Worm (Caenorhabditis elegans) whole organism, L4 larva: Measurements from ENCODE around the gene Y51B9A.9.

Experiments
- F10B5.3 ChIP-seq: sonication (generic microtip); optimal IDR thresholded peaks from 2 replicates; lab custom pipeline; 2016; ENCODE audit warnings: mild to moderate bottlenecking, missing genetic modification characterization, missing compliant biosample characterization
- F49E8.2 ChIP-seq: sonication (generic microtip); optimal IDR thresholded peaks from 2 replicates; lab custom pipeline; 2016; ENCODE audit warnings: missing compliant biosample characterization, mild to moderate bottlenecking, missing genetic modification characterization, borderline replicate concordance
- R02D3.7 ChIP-seq: fragments of 150-350 bp; sonication (generic microtip); optimal IDR thresholded peaks from 3 replicates; lab custom pipeline; 2014; ENCODE audit warnings: missing biosample characterization, missing genetic modification characterization
- Y48G9A.11 ChIP-seq: fragments of 200-800 bp; sonication (Bioruptor generic); IDR thresholded peaks from 2 replicates; pipeline ENCODE4 v1.3.6; 2022; ENCODE audit warnings: missing genetic modification reagents, missing genetic modification characterization, missing compliant biosample characterization
- ZK337.2 ChIP-seq: fragments of 200-800 bp; sonication (Bioruptor generic); IDR thresholded peaks from 2 replicates; pipeline ENCODE4 v1.3.6; 2022; ENCODE audit warnings: missing genetic modification reagents, missing genetic modification characterization, missing compliant biosample characterization
- ama-1 ChIP-seq: fragments of 150-350 bp; optimal IDR thresholded peaks from 2 replicates; lab custom pipeline; 2014; ENCODE audit warnings: inconsistent platforms, mixed read lengths
- ceh-28 ChIP-seq: fragments of 150-350 bp; optimal IDR thresholded peaks from 2 replicates; lab custom pipeline; 2014; ENCODE audit warnings: missing biosample characterization, missing genetic modification reagents, missing genetic modification characterization
- ceh-32 ChIP-seq: sonication (generic microtip); optimal IDR thresholded peaks from 2 replicates; lab custom pipeline; 2016; ENCODE audit warnings: mild to moderate bottlenecking, missing genetic modification characterization, missing compliant biosample characterization; ENCODE audit not compliant: poor library complexity
- ceh-44 ChIP-seq: fragments of 200-800 bp; sonication (Bioruptor generic); IDR thresholded peaks from 2 replicates; pipeline ENCODE4 v1.3.6; 2022; ENCODE audit warnings: missing genetic modification reagents, missing genetic modification characterization, missing compliant biosample characterization
- ceh-62 ChIP-seq: sonication (generic microtip); optimal IDR thresholded peaks from 2 replicates; lab custom pipeline; 2017; ENCODE audit warnings: missing biosample characterization, missing genetic modification characterization
- ceh-82 ChIP-seq: sonication (generic microtip); optimal IDR thresholded peaks from 2 replicates; lab custom pipeline; 2017; ENCODE audit warnings: missing biosample characterization, missing genetic modification characterization
- ctbp-1 ChIP-seq: fragments of 200-800 bp; sonication (Bioruptor generic); IDR thresholded peaks from 2 replicates; pipeline ENCODE4 v1.3.6; 2022; ENCODE audit warnings: missing genetic modification reagents, missing genetic modification characterization, missing compliant biosample characterization
- daf-12 ChIP-seq: fragments of 150-350 bp; optimal IDR thresholded peaks from 2 replicates; lab custom pipeline; 2014; ENCODE audit warnings: missing biosample characterization, missing genetic modification reagents, missing genetic modification characterization
- daf-16 ChIP-seq, 3 experiments: sonication (generic microtip); optimal IDR thresholded peaks; 2 replicates each; lab custom pipeline; 2016 to 2017; ENCODE audit warnings: missing genetic modification characterization in 3 of 3, missing genetic modification reagents in 3 of 3, mild to moderate bottlenecking in 2 of 3, missing compliant biosample characterization in 2 of 3, missing biosample characterization in 1 of 3, moderate library complexity in 1 of 3
- daf-8 ChIP-seq: fragments of 200-800 bp; sonication (Bioruptor generic); IDR thresholded peaks from 2 replicates; pipeline ENCODE4 v1.3.6; 2022; ENCODE audit warnings: missing genetic modification characterization, missing compliant biosample characterization
- dmd-6 ChIP-seq: fragments of 200-800 bp; sonication (Bioruptor generic); IDR thresholded peaks from 2 replicates; pipeline ENCODE4 v1.3.6; 2022; ENCODE audit warnings: missing genetic modification reagents, missing genetic modification characterization, missing compliant biosample characterization
- duxl-1 ChIP-seq: sonication (generic microtip); optimal IDR thresholded peaks from 2 replicates; lab custom pipeline; 2016; ENCODE audit warnings: mild to moderate bottlenecking, missing genetic modification characterization, moderate library complexity, missing compliant biosample characterization; ENCODE audit not compliant: poor library complexity
- egl-27 ChIP-seq: sonication (generic microtip); optimal IDR thresholded peaks from 3 replicates; lab custom pipeline; 2017; ENCODE audit warnings: missing biosample characterization, missing genetic modification reagents, missing genetic modification characterization
- fkh-10 ChIP-seq: fragments of 150-350 bp; optimal IDR thresholded peaks from 2 replicates; lab custom pipeline; 2014; ENCODE audit warnings: missing biosample characterization, missing genetic modification reagents, missing genetic modification characterization
- fos-1 ChIP-seq: fragments of 150-350 bp; optimal IDR thresholded peaks from 2 replicates; lab custom pipeline; 2014; ENCODE audit warnings: missing biosample characterization, missing genetic modification characterization
- hif-1 ChIP-seq, 2 experiments: sonication (generic microtip); optimal IDR thresholded peaks; 2 replicates each; lab custom pipeline; 2016 to 2017; ENCODE audit warnings: missing compliant biosample characterization in 2 of 2, missing genetic modification characterization in 2 of 2, missing genetic modification reagents in 2 of 2, missing genotype in 2 of 2, mild to moderate bottlenecking in 1 of 2
- hlh-30 ChIP-seq: sonication (generic microtip); optimal IDR thresholded peaks from 2 replicates; lab custom pipeline; 2017; ENCODE audit warnings: antibody characterized with exemption, mild to moderate bottlenecking, missing genetic modification characterization, missing compliant biosample characterization; ENCODE audit not compliant: insufficient read depth
- lin-13 ChIP-seq: fragments of 150-350 bp; optimal IDR thresholded peaks from 2 replicates; lab custom pipeline; 2014; ENCODE audit warnings: missing biosample characterization, missing genetic modification reagents, missing genetic modification characterization
- lin-15B ChIP-seq: fragments of 150-350 bp; sonication (generic microtip); optimal IDR thresholded peaks from 3 replicates; lab custom pipeline; 2014; ENCODE audit warnings: missing biosample characterization, missing genetic modification characterization
- lin-29 ChIP-seq: fragments of 200-800 bp; sonication (Bioruptor generic); IDR thresholded peaks from 2 replicates; pipeline ENCODE4 v1.3.6; 2022; ENCODE audit warnings: missing genetic modification reagents, missing genetic modification characterization, missing compliant biosample characterization
- lsy-2 ChIP-seq, 2 experiments: fragments of 150-350 bp in 1 of 2; sonication (generic microtip) in 1 of 2; optimal IDR thresholded peaks; 2 replicates each; lab custom pipeline; 2014 to 2017; ENCODE audit warnings: missing biosample characterization in 2 of 2, missing genetic modification characterization in 2 of 2
- madf-9 ChIP-seq: fragments of 200-800 bp; sonication (Bioruptor generic); conservative IDR thresholded peaks from 2 replicates; pipeline ENCODE4 v1.3.6; 2022; ENCODE audit warnings: missing genetic modification reagents, missing genetic modification characterization, missing compliant biosample characterization
- mdt-29 ChIP-seq: fragments of 200-800 bp; sonication (Bioruptor generic); IDR thresholded peaks from 2 replicates; pipeline ENCODE4 v1.3.6; 2022; ENCODE audit warnings: missing genetic modification reagents, missing genetic modification characterization, missing compliant biosample characterization
- mep-1 ChIP-seq: fragments of 150-350 bp; sonication (generic microtip); optimal IDR thresholded peaks from 3 replicates; lab custom pipeline; 2014; ENCODE audit warnings: missing biosample characterization, missing genetic modification characterization
- mxl-2 ChIP-seq: fragments of 200-800 bp; sonication (Bioruptor generic); conservative IDR thresholded peaks from 2 replicates; pipeline ENCODE4 v1.3.6; 2022; ENCODE audit warnings: missing genetic modification reagents, missing genetic modification characterization, missing compliant biosample characterization
- mxl-3 ChIP-seq: fragments of 200-800 bp; sonication (Bioruptor generic); optimal IDR thresholded peaks from 2 replicates; lab custom pipeline; 2018; ENCODE audit warnings: mild to moderate bottlenecking, missing genetic modification characterization, missing compliant biosample characterization
- nhr-10 ChIP-seq: fragments of 150-350 bp; optimal IDR thresholded peaks from 2 replicates; lab custom pipeline; 2014; ENCODE audit warnings: missing biosample characterization, missing genetic modification characterization
- nhr-111 ChIP-seq: fragments of 200-800 bp; sonication (Bioruptor generic); optimal IDR thresholded peaks from 2 replicates; lab custom pipeline; 2018; ENCODE audit warnings: mild to moderate bottlenecking, missing genetic modification characterization, missing compliant biosample characterization
- nhr-237 ChIP-seq: sonication (generic microtip); optimal IDR thresholded peaks from 2 replicates; lab custom pipeline; 2017; ENCODE audit warnings: missing biosample characterization, missing genetic modification characterization
- nhr-77 ChIP-seq: fragments of 150-350 bp; optimal IDR thresholded peaks from 2 replicates; lab custom pipeline; 2014; ENCODE audit warnings: missing biosample characterization, missing genetic modification characterization
- pqm-1 ChIP-seq: sonication (generic microtip); optimal IDR thresholded peaks from 2 replicates; lab custom pipeline; 2017; ENCODE audit warnings: missing biosample characterization, missing genetic modification characterization
- saeg-2 ChIP-seq: fragments of 200-800 bp; sonication (Bioruptor generic); IDR thresholded peaks from 2 replicates; pipeline ENCODE4 v1.3.6; 2022; ENCODE audit warnings: missing genetic modification reagents, missing genetic modification characterization, missing compliant biosample characterization
- snpc-1.2 ChIP-seq: fragments of 200-800 bp; sonication (Bioruptor generic); IDR thresholded peaks from 2 replicates; pipeline ENCODE4 v1.3.6; 2022; ENCODE audit warnings: missing genetic modification reagents, missing genetic modification characterization, missing compliant biosample characterization
- snpc-4 ChIP-seq: fragments of 150-350 bp; optimal IDR thresholded peaks from 2 replicates; lab custom pipeline; 2014; ENCODE audit warnings: missing biosample characterization, missing genetic modification characterization
- spr-3 ChIP-seq: fragments of 200-800 bp; sonication (Bioruptor generic); optimal IDR thresholded peaks from 2 replicates; lab custom pipeline; 2018; ENCODE audit warnings: mild to moderate bottlenecking, missing genetic modification characterization, missing compliant biosample characterization
- tag-97 ChIP-seq: fragments of 200-800 bp; sonication (Bioruptor generic); IDR thresholded peaks from 2 replicates; pipeline ENCODE4 v1.3.6; 2022; ENCODE audit warnings: missing genetic modification characterization, missing compliant biosample characterization
- tra-1 ChIP-seq: fragments of 200-800 bp; sonication (Bioruptor generic); IDR thresholded peaks from 2 replicates; pipeline ENCODE4 v1.3.6; 2022; ENCODE audit warnings: missing genetic modification reagents, missing genetic modification characterization, missing compliant biosample characterization
- unc-39 ChIP-seq: sonication (generic microtip); optimal IDR thresholded peaks from 2 replicates; lab custom pipeline; 2017; ENCODE audit warnings: missing biosample characterization, missing genetic modification characterization
- unc-62 ChIP-seq, 3 experiments: fragments of 150-350 bp in 1 of 3; sonication (generic microtip); optimal IDR thresholded peaks in 2 of 3; peaks in 1 of 3; 1 replicate in 1 of 3; 2 replicates in 2 of 3; lab custom pipeline; 2014 to 2017; ENCODE audit warnings: missing biosample characterization in 3 of 3, missing genetic modification characterization in 3 of 3, missing genetic modification reagents in 3 of 3, missing genotype in 1 of 3
- zag-1 ChIP-seq: fragments of 150-350 bp; optimal IDR thresholded peaks from 2 replicates; lab custom pipeline; 2014; ENCODE audit warnings: missing biosample characterization, missing genetic modification characterization

Gene Y51B9A.9

DNA sequence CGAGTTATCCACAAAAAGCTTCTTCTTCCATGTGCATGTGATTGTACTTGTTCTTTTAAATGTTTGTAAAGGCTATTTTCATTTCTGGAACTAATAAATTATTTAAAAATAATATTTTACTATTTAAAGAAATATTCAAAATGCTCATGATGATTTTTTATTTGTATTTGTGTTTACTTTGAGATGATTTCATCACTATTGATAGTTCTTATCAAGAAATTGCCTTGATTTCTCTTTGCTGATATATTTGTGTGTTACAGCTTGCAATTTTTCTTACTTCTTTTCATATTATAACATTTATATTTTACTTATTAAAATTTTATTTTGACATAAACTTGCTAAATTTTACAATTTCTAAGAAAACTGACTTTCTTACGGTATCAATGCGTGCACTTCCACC is 19.2 kb downstream of the Y51B9A.9 start:
- TF ChIP-seq lin-29: no peak
- TF ChIP-seq pqm-1 (tag; lab: Kevin White, UChicago): peak; percentile 26
- TF ChIP-seq daf-16 (GFP tag; optimal IDR thresholded peaks at IDR 0.05; lab: Kevin White, UChicago): no peak
- peak; percentile 72 for TF ChIP-seq daf-16 (tag; optimal IDR thresholded peaks at IDR 0.05; lab: Kevin White, UChicago)

DNA sequence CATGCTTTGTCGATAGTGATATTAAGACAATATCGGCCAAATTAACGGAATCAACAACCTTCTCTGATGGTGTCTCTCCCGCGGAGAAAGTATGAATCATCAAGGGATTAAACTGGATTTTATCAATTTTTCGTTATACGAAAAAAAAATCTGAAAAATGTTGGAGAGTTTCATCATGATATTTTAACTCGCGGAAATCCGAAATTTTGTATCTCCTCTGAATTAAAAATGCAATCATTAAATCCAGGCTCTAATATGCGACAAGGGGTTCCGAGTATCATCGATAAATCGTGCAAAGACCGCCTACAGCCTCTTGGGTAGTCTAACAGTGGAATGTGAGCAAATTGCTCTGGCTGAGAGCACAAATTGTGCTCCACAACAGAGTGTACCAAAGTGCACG is 20.2 kb downstream of the Y51B9A.9 start, which contains the start of gene C06C3.10:
Gene C06C3.10, minus strand, starts transcription at position 101 of the 400 bp plus-strand sequence.
- TF ChIP-seq F10B5.3 (tag; lab: Kevin White, UChicago) (no peak), snpc-4 (tag; lab: Kevin White, UChicago) (no peak), unc-62 (GFP tag; optimal IDR thresholded peaks at IDR 0.05 in 1 of 2; lab: Kevin White, UChicago) (no peak), unc-62 (tag; optimal IDR thresholded peaks at IDR 0.05; lab: Kevin White, UChicago) (no peak), mep-1 (tag; lab: Kevin White, UChicago) (no peak), lin-13 (GFP tag; lab: Kevin White, UChicago) (no peak), unc-39 (no peak), ama-1 (no peak), saeg-2 (GFP tag; lab: Robert Waterston, UW) (no peak), lin-15B (no peak), ceh-62 (tag; lab: Kevin White, UChicago) (no peak), ceh-44 (GFP tag; lab: Robert Waterston, UW) (no peak), ceh-28 (tag; lab: Kevin White, UChicago) (no peak), daf-8 (GFP tag; lab: Robert Waterston, UW) (no peak), nhr-77 (no peak), ceh-82 (no peak), hlh-30 (no peak)

ce11 chrII:9374807-9375206 is 22.6 kb downstream of the Y51B9A.9 start, which contains the start of gene C06C3.12:
C06C3.12 (plus strand) TSS chrII:9375107.
- TF ChIP-seq daf-16 (GFP tag; optimal IDR thresholded peaks at IDR 0.05; lab: Kevin White, UChicago): no peak
- peak; percentile 43 for TF ChIP-seq daf-16 (tag; optimal IDR thresholded peaks at IDR 0.05; lab: Kevin White, UChicago)
- TF ChIP-seq nhr-237 (tag; lab: Kevin White, UChicago): no peak
- TF ChIP-seq ama-1: no peak
- TF ChIP-seq unc-39: no peak

ce11 chrII:9372991-9373390 is 24.4 kb downstream of the Y51B9A.9 start, which contains the start of gene C06C3.4:
C06C3.4 (plus strand) TSS chrII:9373291.
- TF ChIP-seq ceh-44 (GFP tag; lab: Robert Waterston, UW) (no peak), fkh-10 (no peak), spr-3 (GFP tag; lab: Kevin White, UChicago) (no peak), dmd-6 (no peak), nhr-10 (no peak), mdt-29 (GFP tag; lab: Robert Waterston, UW) (no peak), mep-1 (tag; lab: Kevin White, UChicago) (no peak), nhr-111 (GFP tag; lab: Kevin White, UChicago) (no peak), nhr-77 (no peak), ceh-32 (tag; lab: Kevin White, UChicago) (no peak), lin-15B (no peak), hif-1 (tag; optimal IDR thresholded peaks at IDR 0.05; lab: Kevin White, UChicago) (no peak), tra-1 (GFP tag; lab: Robert Waterston, UW) (no peak), mxl-3 (GFP tag; lab: Kevin White, UChicago) (no peak)

DNA sequence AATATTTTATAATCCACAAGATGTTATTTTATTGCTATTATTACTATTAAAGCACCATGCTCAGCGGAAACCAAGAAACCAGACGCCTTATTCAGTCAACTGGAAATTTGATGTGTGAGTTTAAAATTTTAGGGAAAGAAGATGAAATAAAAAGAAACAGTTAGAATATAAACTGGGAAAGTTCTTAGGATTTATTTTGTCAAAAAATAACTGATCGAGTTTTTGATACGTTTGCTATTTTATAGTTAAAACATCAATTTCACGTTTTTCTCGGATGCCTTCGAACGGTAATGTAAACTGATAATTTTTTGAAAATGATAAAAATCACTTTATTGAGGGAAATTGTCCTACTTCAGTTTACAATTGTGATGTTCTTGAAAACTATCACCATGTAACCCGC is 25.0 kb downstream of the Y51B9A.9 start, which contains the start of gene C06C3.3:
Gene C06C3.3, minus strand, starts transcription at position 101 of the 400 bp plus-strand sequence.
- TF ChIP-seq Y48G9A.11: no peak
- no peak for TF ChIP-seq daf-12 (tag; lab: Kevin White, UChicago)
- no peak for TF ChIP-seq duxl-1 (tag; lab: Kevin White, UChicago)
- no peak for TF ChIP-seq snpc-1.2 (GFP tag; lab: Robert Waterston, UW)
- TF ChIP-seq zag-1 (tag; lab: Kevin White, UChicago): no peak
- TF ChIP-seq madf-9 (GFP tag; lab: Robert Waterston, UW): no peak
- TF ChIP-seq egl-27 (tag; lab: Kevin White, UChicago): no peak
- TF ChIP-seq tag-97 (GFP tag; lab: Robert Waterston, UW): no peak
- TF ChIP-seq ceh-44 (GFP tag; lab: Robert Waterston, UW): no peak
- no peak for TF ChIP-seq R02D3.7 (tag; lab: Kevin White, UChicago)
- no peak for TF ChIP-seq lsy-2 (tag; optimal IDR thresholded peaks at IDR 0.05; lab: Kevin White, UChicago)
- no peak for TF ChIP-seq F49E8.2 (tag; lab: Kevin White, UChicago)
- TF ChIP-seq mxl-2 (GFP tag; lab: Robert Waterston, UW): no peak
- no peak for TF ChIP-seq ctbp-1 (GFP tag; lab: Robert Waterston, UW)
- TF ChIP-seq fos-1 (tag; lab: Kevin White, UChicago): no peak
- TF ChIP-seq ZK337.2 (GFP tag; lab: Robert Waterston, UW): no peak
